Worm (Caenorhabditis elegans): ENCODE measurements around the gene tric-1B.1.

tric-1B.1 gene

ce11 chrII:12256528-12256927 lies 9.5 kb downstream of the tric-1B.1 start, which contains the start of gene parn-2:
Gene parn-2 (minus strand): TSS chrII:12256628.
- TF ChIP-seq madf-2 (tag; optimal IDR thresholded peaks at IDR 0.05) (no peak), ceh-19 (GFP tag; optimal IDR thresholded peaks at IDR 0.05) (no peak), sox-4 (tag; optimal IDR thresholded peaks at IDR 0.05) (no peak)

- TF ChIP-seq unc-3 (GFP tag; conservative IDR thresholded peaks at IDR 0.05): no peak
- TF ChIP-seq unc-3 (tag; optimal IDR thresholded peaks at IDR 0.05): no peak
- TF ChIP-seq ceh-48 (tag; optimal IDR thresholded peaks at IDR 0.05): peak; percentile 70
Measured at ce11 chrII:12255545-12256233, 10.4 kb downstream of the tric-1B.1 start.

ce11 chrII:12249042-12249441 lies 17.0 kb downstream of the tric-1B.1 start, which contains the start of gene tag-276:
Gene tag-276 (minus strand): TSS chrII:12249142.
- TF ChIP-seq ceh-30 (tag; optimal IDR thresholded peaks at IDR 0.05): no peak
- TF ChIP-seq gmeb-2 (tag; optimal IDR thresholded peaks at IDR 0.05): no peak
- no peak for TF ChIP-seq unc-42 (tag; optimal IDR thresholded peaks at IDR 0.05)
- no peak for TF ChIP-seq ceh-2 (tag; optimal IDR thresholded peaks at IDR 0.05)
- no peak for TF ChIP-seq unc-55 (GFP tag; optimal IDR thresholded peaks at IDR 0.05)
- TF ChIP-seq tbx-2 (tag; optimal IDR thresholded peaks at IDR 0.05): no peak
- no peak for TF ChIP-seq ahr-1 (tag; optimal IDR thresholded peaks at IDR 0.05)
- no peak for TF ChIP-seq ceh-9 (tag; optimal IDR thresholded peaks at IDR 0.05)
- no peak for TF ChIP-seq hlh-15 (tag; optimal IDR thresholded peaks at IDR 0.05)
- TF ChIP-seq nhr-232 (tag; optimal IDR thresholded peaks at IDR 0.05): no peak
- TF ChIP-seq ceh-6 (GFP tag; optimal IDR thresholded peaks at IDR 0.05): no peak
- TF ChIP-seq pha-2 (tag; optimal IDR thresholded peaks at IDR 0.05): no peak
- TF ChIP-seq nhr-11 (tag; optimal IDR thresholded peaks at IDR 0.05): no peak
- no peak for TF ChIP-seq madf-2 (tag; optimal IDR thresholded peaks at IDR 0.05)

- TF ChIP-seq unc-3 (GFP tag; conservative IDR thresholded peaks at IDR 0.05): no peak
- TF ChIP-seq unc-3 (tag; optimal IDR thresholded peaks at IDR 0.05): no peak
- TF ChIP-seq ahr-1 (tag; optimal IDR thresholded peaks at IDR 0.05): no peak
- TF ChIP-seq hlh-30 (tag; optimal IDR thresholded peaks at IDR 0.05; ENCODE audit: insufficient read depth): no peak
- TF ChIP-seq ref-2 (tag; optimal IDR thresholded peaks at IDR 0.05): no peak
- no peak for TF ChIP-seq hlh-8 (tag; optimal IDR thresholded peaks at IDR 0.05)
- TF ChIP-seq rnt-1 (tag; optimal IDR thresholded peaks at IDR 0.05): no peak
- TF ChIP-seq elt-2 (tag; optimal IDR thresholded peaks at IDR 0.05): no peak
- TF ChIP-seq ttx-3 (tag; optimal IDR thresholded peaks at IDR 0.05): no peak
- TF ChIP-seq ceh-2 (tag; optimal IDR thresholded peaks at IDR 0.05): no peak
- no peak for TF ChIP-seq nhr-232 (tag; optimal IDR thresholded peaks at IDR 0.05)
- no peak for TF ChIP-seq ceh-45 (GFP tag; IDR thresholded peaks at IDR 0.05)
- no peak for TF ChIP-seq ceh-14 (tag; optimal IDR thresholded peaks at IDR 0.05)
- no peak for TF ChIP-seq nfya-1 (tag; optimal IDR thresholded peaks at IDR 0.05)
- TF ChIP-seq dmd-4 (tag; optimal IDR thresholded peaks at IDR 0.05; ENCODE audit: borderline replicate concordance): no peak
- no peak for TF ChIP-seq odd-2 (tag; optimal IDR thresholded peaks at IDR 0.05)
- no peak for TF ChIP-seq pqm-1 (tag; optimal IDR thresholded peaks at IDR 0.05)
- TF ChIP-seq ceh-34 (tag; optimal IDR thresholded peaks at IDR 0.05): no peak
- no peak for TF ChIP-seq tbx-7 (tag; optimal IDR thresholded peaks at IDR 0.05)
Measured at ce11 chrII:12242551-12242950, 23.5 kb downstream of the tric-1B.1 start, which contains the start of gene Y57A10A.24. Gene Y57A10A.24 (plus strand): TSS chrII:12242946.

ce11 chrII:12241792-12242191 lies 24.3 kb downstream of the tric-1B.1 start:
- no peak for TF ChIP-seq C38D4.7 (GFP tag; optimal IDR thresholded peaks at IDR 0.05)
- no peak for TF ChIP-seq ceh-18 (tag; optimal IDR thresholded peaks at IDR 0.05)
- no peak for TF ChIP-seq elt-4 (tag; optimal IDR thresholded peaks at IDR 0.05)
- no peak for TF ChIP-seq npax-4 (tag; optimal IDR thresholded peaks at IDR 0.05)
- TF ChIP-seq nhr-232 (tag; optimal IDR thresholded peaks at IDR 0.05): no peak
- no peak for TF ChIP-seq ahr-1 (tag; optimal IDR thresholded peaks at IDR 0.05)
- TF ChIP-seq nhr-11 (tag; optimal IDR thresholded peaks at IDR 0.05): no peak
- TF ChIP-seq ets-4 (tag; optimal IDR thresholded peaks at IDR 0.05): no peak
- no peak for TF ChIP-seq pag-3 (tag; optimal IDR thresholded peaks at IDR 0.05; ENCODE audit: borderline replicate concordance)
- no peak for TF ChIP-seq K09A11.1 (tag; optimal IDR thresholded peaks at IDR 0.05; ENCODE audit: insufficient read depth)
- no peak for TF ChIP-seq Y22D7AL.16 (tag; optimal IDR thresholded peaks at IDR 0.05)
- TF ChIP-seq ceh-9 (tag; optimal IDR thresholded peaks at IDR 0.05): no peak
